Worm (Caenorhabditis elegans) whole organism, L3 larva: ENCODE data around the gene F01D5.7.

Source experiments
- R02D3.7 ChIP-seq: fragments of 150-350 bp; optimal IDR thresholded peaks from 2 replicates; lab custom pipeline; 2014; ENCODE audit warnings: missing biosample characterization, missing genetic modification characterization
- ZK546.5 ChIP-seq: sonication (generic microtip); optimal IDR thresholded peaks from 2 replicates; lab custom pipeline; 2017; ENCODE audit warnings: missing biosample characterization, missing genetic modification characterization
- aly-2 ChIP-seq: fragments of 150-350 bp; optimal IDR thresholded peaks from 2 replicates; lab custom pipeline; 2014; ENCODE audit warnings: missing biosample characterization, missing genetic modification characterization
- ama-1 ChIP-seq: fragments of 150-350 bp; optimal IDR thresholded peaks from 2 replicates; lab custom pipeline; 2018
- ceh-28 ChIP-seq: fragments of 150-350 bp; optimal IDR thresholded peaks from 2 replicates; lab custom pipeline; 2014; ENCODE audit warnings: missing biosample characterization, missing genetic modification reagents, missing genetic modification characterization
- ceh-82 ChIP-seq: fragments of 150-350 bp; optimal IDR thresholded peaks from 2 replicates; lab custom pipeline; 2014; ENCODE audit warnings: missing biosample characterization, missing genetic modification characterization
- ceh-9 ChIP-seq: sonication (generic microtip); optimal IDR thresholded peaks from 2 replicates; lab custom pipeline; 2018; ENCODE audit warnings: missing biosample characterization, missing genetic modification characterization
- daf-12 ChIP-seq: fragments of 150-350 bp; optimal IDR thresholded peaks from 2 replicates; lab custom pipeline; 2014; ENCODE audit warnings: missing biosample characterization, missing genetic modification reagents, missing genetic modification characterization
- elt-1 ChIP-seq: fragments of 150-350 bp; optimal IDR thresholded peaks from 2 replicates; lab custom pipeline; 2014; ENCODE audit warnings: missing biosample characterization, missing genetic modification characterization
- elt-2 ChIP-seq: sonication (generic microtip); optimal IDR thresholded peaks from 2 replicates; lab custom pipeline; 2016; ENCODE audit warnings: missing genetic modification reagents, mild to moderate bottlenecking, missing genetic modification characterization, missing compliant biosample characterization
- elt-3 ChIP-seq, 3 experiments: fragments of 150-350 bp in 1 of 3; sonication (generic microtip) in 2 of 3; optimal IDR thresholded peaks; 2 replicates in 2 of 3; 4 replicates in 1 of 3; lab custom pipeline; 2014 to 2017; ENCODE audit warnings: missing biosample characterization in 3 of 3, missing genetic modification characterization in 3 of 3
- fkh-10 ChIP-seq: sonication (generic microtip); optimal IDR thresholded peaks from 2 replicates; lab custom pipeline; 2017; ENCODE audit warnings: missing biosample characterization, missing genetic modification reagents, missing genetic modification characterization
- hmg-11 ChIP-seq: sonication (generic microtip); optimal IDR thresholded peaks from 2 replicates; lab custom pipeline; 2016; ENCODE audit warnings: missing genetic modification characterization, missing compliant biosample characterization
- jun-1 ChIP-seq: fragments of 150-350 bp; optimal IDR thresholded peaks from 2 replicates; lab custom pipeline; 2014; ENCODE audit warnings: missing biosample characterization, missing genetic modification reagents, missing genetic modification characterization
- lin-15B ChIP-seq: fragments of 150-350 bp; optimal IDR thresholded peaks from 2 replicates; lab custom pipeline; 2014; ENCODE audit warnings: missing biosample characterization, missing genetic modification characterization
- lin-39 ChIP-seq: fragments of 150-350 bp; optimal IDR thresholded peaks from 2 replicates; lab custom pipeline; 2018; ENCODE audit warnings: missing biosample characterization, missing genetic modification reagents, missing genetic modification characterization
- lsy-12 ChIP-seq: sonication (generic microtip); optimal IDR thresholded peaks from 2 replicates; lab custom pipeline; 2016; ENCODE audit warnings: mild to moderate bottlenecking, missing genetic modification characterization, missing compliant biosample characterization
- mdl-1 ChIP-seq: fragments of 150-350 bp; optimal IDR thresholded peaks from 2 replicates; lab custom pipeline; 2014; ENCODE audit warnings: missing biosample characterization, missing genetic modification characterization
- mml-1 ChIP-seq: fragments of 150-350 bp; sonication (generic microtip); optimal IDR thresholded peaks from 3 replicates; lab custom pipeline; 2014; ENCODE audit warnings: missing biosample characterization, missing genetic modification characterization
- nfya-1 ChIP-seq: sonication (generic microtip); optimal IDR thresholded peaks from 2 replicates; lab custom pipeline; 2017; ENCODE audit warnings: missing genetic modification characterization, mild to moderate bottlenecking, missing compliant biosample characterization, antibody characterized with exemption, moderate library complexity; ENCODE audit not compliant: insufficient read depth
- nhr-12 ChIP-seq: fragments of 150-350 bp; optimal IDR thresholded peaks from 2 replicates; lab custom pipeline; 2014; ENCODE audit warnings: missing biosample characterization, missing genetic modification characterization
- nhr-23 ChIP-seq: fragments of 150-350 bp; optimal IDR thresholded peaks from 2 replicates; lab custom pipeline; 2014; ENCODE audit warnings: missing biosample characterization, missing genetic modification reagents, missing genetic modification characterization
- nhr-237 ChIP-seq: fragments of 150-350 bp; optimal IDR thresholded peaks from 2 replicates; lab custom pipeline; 2014; ENCODE audit warnings: missing biosample characterization, missing genetic modification characterization
- nhr-25 ChIP-seq: sonication (generic microtip); optimal IDR thresholded peaks from 2 replicates; lab custom pipeline; 2017; ENCODE audit warnings: missing biosample characterization, missing genetic modification characterization
- nhr-28 ChIP-seq: fragments of 150-350 bp; optimal IDR thresholded peaks from 2 replicates; lab custom pipeline; 2014; ENCODE audit warnings: missing biosample characterization, missing genetic modification characterization
- nhr-43 ChIP-seq: sonication (generic microtip); optimal IDR thresholded peaks from 2 replicates; lab custom pipeline; 2016; ENCODE audit warnings: mild to moderate bottlenecking, missing genetic modification characterization, missing compliant biosample characterization; ENCODE audit not compliant: poor library complexity, severe bottlenecking
- nhr-67 ChIP-seq: fragments of 150-350 bp; optimal IDR thresholded peaks from 2 replicates; lab custom pipeline; 2014; ENCODE audit warnings: missing biosample characterization, missing genetic modification characterization
- nhr-77 ChIP-seq: fragments of 150-350 bp; optimal IDR thresholded peaks from 2 replicates; lab custom pipeline; 2014; ENCODE audit warnings: missing biosample characterization, missing genetic modification characterization
- pha-4 ChIP-seq: fragments of 150-350 bp; optimal IDR thresholded peaks from 2 replicates; lab custom pipeline; 2014; ENCODE audit warnings: missing biosample characterization, missing genetic modification reagents, missing genetic modification characterization
- pqm-1 ChIP-seq: fragments of 150-350 bp; optimal IDR thresholded peaks from 2 replicates; lab custom pipeline; 2017; ENCODE audit warnings: missing biosample characterization, missing genetic modification characterization, inconsistent platforms
- skn-1 ChIP-seq: fragments of 150-350 bp; optimal IDR thresholded peaks from 2 replicates; lab custom pipeline; 2014; ENCODE audit warnings: missing biosample characterization, missing genetic modification characterization
- snpc-4 ChIP-seq: fragments of 150-350 bp; optimal IDR thresholded peaks from 2 replicates; lab custom pipeline; 2014; ENCODE audit warnings: missing biosample characterization, missing genetic modification characterization
- tbx-2 ChIP-seq: sonication (generic microtip); optimal IDR thresholded peaks from 2 replicates; lab custom pipeline; 2016; ENCODE audit warnings: mild to moderate bottlenecking, missing genetic modification characterization, missing compliant biosample characterization
- unc-62 ChIP-seq: fragments of 150-350 bp; sonication (generic microtip); optimal IDR thresholded peaks from 4 replicates; lab custom pipeline; 2014; ENCODE audit warnings: missing biosample characterization, missing genetic modification reagents, missing genetic modification characterization
- zag-1 ChIP-seq: fragments of 150-350 bp; optimal IDR thresholded peaks from 2 replicates; lab custom pipeline; 2014; ENCODE audit warnings: missing biosample characterization, missing genetic modification characterization
- ztf-4 ChIP-seq: fragments of 150-350 bp; optimal IDR thresholded peaks from 2 replicates; lab custom pipeline; 2014; ENCODE audit warnings: missing biosample characterization, missing genetic modification characterization

F01D5.7 gene

ce11 chrII:14053141-14053540 is 44.7 kb downstream of the F01D5.7 start:
- TF ChIP-seq snpc-4: no peak
- TF ChIP-seq elt-2 (tag; lab: Kevin White, UChicago): peak; percentile 60
- TF ChIP-seq, all 47 proteins: peak for 1

ce11 chrII:14055717-14056116 is 47.3 kb downstream of the F01D5.7 start:
- TF ChIP-seq pqm-1 (peak; percentile 48), elt-2 (tag; lab: Kevin White, UChicago) (peak; percentile 74), ZK546.5 (no peak)

- peak; percentile 85 for TF ChIP-seq skn-1 (tag; lab: Kevin White, UChicago)
- no peak for TF ChIP-seq ama-1
- no peak for TF ChIP-seq daf-12 (tag; lab: Kevin White, UChicago)
- peak; percentile 26 for TF ChIP-seq unc-62 (GFP tag; lab: Kevin White, UChicago)
- no peak for TF ChIP-seq nhr-28 (tag; lab: Kevin White, UChicago)
- TF ChIP-seq nfya-1 (tag; lab: Kevin White, UChicago): peak; percentile 93
- peak; percentile 58 for TF ChIP-seq hmg-11 (tag; lab: Kevin White, UChicago)
- TF ChIP-seq pha-4: peak; percentile 98
- peak; percentile 56 for TF ChIP-seq aly-2
- TF ChIP-seq ceh-82 (tag; lab: Kevin White, UChicago): peak; percentile 80
- peak; percentile 67 for TF ChIP-seq lin-39
- peak; percentile 66 for TF ChIP-seq elt-1
- TF ChIP-seq mml-1: no peak
- TF ChIP-seq mdl-1: no peak
- TF ChIP-seq zag-1 (tag; lab: Kevin White, UChicago): peak; percentile 44
- TF ChIP-seq lin-15B (tag; lab: Kevin White, UChicago): peak; percentile 94
- peak; percentile 88 for TF ChIP-seq jun-1
- TF ChIP-seq nhr-237 (tag; lab: Kevin White, UChicago): no peak
- TF ChIP-seq ceh-28 (tag; lab: Kevin White, UChicago): peak; percentile 81
- peak; percentile 85 for TF ChIP-seq R02D3.7 (tag; lab: Kevin White, UChicago)
- peak; percentile 81 for TF ChIP-seq fkh-10 (GFP tag; lab: Kevin White, UChicago)
- peak; percentile 95 for TF ChIP-seq nhr-77
- TF ChIP-seq pqm-1: peak; percentile 56
- peak; percentile 72 for TF ChIP-seq elt-2 (tag; lab: Kevin White, UChicago)
- no peak for TF ChIP-seq nhr-12 (tag; lab: Kevin White, UChicago)
- no peak for TF ChIP-seq nhr-67
- no peak for TF ChIP-seq ZK546.5
- TF ChIP-seq nhr-43 (tag; lab: Kevin White, UChicago): peak; percentile 90
- no peak for TF ChIP-seq elt-3 (tag; optimal IDR thresholded peaks at IDR 0.05; lab: Kevin White, UChicago)
- TF ChIP-seq nhr-25 (tag; lab: Kevin White, UChicago): peak; percentile 84
- peak; percentile 97 for TF ChIP-seq nhr-23 (tag; lab: Kevin White, UChicago)
- no peak for TF ChIP-seq ceh-9 (tag; lab: Kevin White, UChicago)
- peak; percentile 83 for TF ChIP-seq lsy-12 (tag; lab: Kevin White, UChicago)
- peak; percentile 91 for TF ChIP-seq tbx-2 (tag; lab: Kevin White, UChicago)
- TF ChIP-seq ztf-4 (tag; lab: Kevin White, UChicago): no peak
- TF ChIP-seq snpc-4: peak; percentile 92
Observed at ce11 chrII:14059767-14060166, 51.3 kb downstream of the F01D5.7 start, which contains the start of gene rpb-11. rpb-11 (plus strand) TSS chrII:14060085.
